In the genomic region with DNA sequence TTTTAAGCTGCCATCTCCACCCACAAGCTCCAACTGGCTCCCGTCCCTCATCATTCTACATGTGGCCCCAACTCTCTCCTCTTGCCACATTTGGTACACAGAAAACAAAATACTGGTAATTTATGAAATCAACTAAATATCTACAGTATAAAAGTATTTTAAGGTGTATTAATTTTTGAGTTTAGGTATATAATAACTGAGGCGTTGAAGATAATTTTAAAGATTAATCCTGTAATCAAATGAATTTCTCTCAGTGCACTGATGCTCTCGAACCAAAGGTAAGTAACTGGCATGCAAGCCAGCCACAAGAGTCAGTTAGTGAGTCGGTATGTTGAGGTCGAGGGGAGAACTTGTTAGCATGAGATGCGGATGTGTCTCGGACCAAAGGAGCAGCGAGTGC, we compare ENCODE assay signal across 4 fruit fly cellular contexts.
TF ChIP-seq lines count a peak whose summit lies in the region.

No protein-coding gene starts in this region.

- no peak for TF ChIP-seq CTCF in whole organism, embryonic (GFP tag; optimal IDR thresholded peaks at IDR 0.05; lab: Kevin White, UChicago)

TF ChIP-seq in whole organism, embryonic, 481 proteins besides CTCF, POLR2A, EP300 and RAD21 (continues in another document):
- TF ChIP-seq Atf-2 (GFP tag; optimal IDR thresholded peaks at IDR 0.05; lab: Kevin White, UChicago) (no peak), CG8388 (GFP tag; optimal IDR thresholded peaks at IDR 0.05; lab: Kevin White, UChicago) (peak; percentile 20), CG10209 (GFP tag; optimal IDR thresholded peaks at IDR 0.05; lab: Kevin White, UChicago) (peak; percentile 6), CG7745 (tag; optimal IDR thresholded peaks at IDR 0.05; lab: Kevin White, UChicago) (no peak), stc (GFP tag; IDR thresholded peaks at IDR 0.05; lab: Robert Waterston, UW) (no peak), Lim3 (GFP tag; IDR thresholded peaks at IDR 0.05; lab: Robert Waterston, UW) (no peak), ranshi (GFP tag; IDR thresholded peaks at IDR 0.05; lab: Robert Waterston, UW) (no peak), kni (GFP tag; optimal IDR thresholded peaks at IDR 0.05; lab: Kevin White, UChicago) (no peak), CG16815 (GFP tag; optimal IDR thresholded peaks at IDR 0.05; lab: Kevin White, UChicago) (peak; percentile 4), CG9932 (GFP tag; IDR thresholded peaks at IDR 0.05; lab: Robert Waterston, UW) (no peak), CG13296 (GFP tag; optimal IDR thresholded peaks at IDR 0.05; lab: Kevin White, UChicago) (no peak), Sox100B (GFP tag; optimal IDR thresholded peaks at IDR 0.05; lab: Kevin White, UChicago) (no peak), Mes4 (GFP tag; optimal IDR thresholded peaks at IDR 0.05; lab: Kevin White, UChicago) (no peak), CG2875 (GFP tag; optimal IDR thresholded peaks at IDR 0.05; lab: Kevin White, UChicago) (peak; percentile 22), ftz-f1 (GFP tag; optimal IDR thresholded peaks at IDR 0.05; lab: Kevin White, UChicago) (no peak), Dp (GFP tag; optimal IDR thresholded peaks at IDR 0.05; lab: Kevin White, UChicago) (no peak), ATbp (GFP tag; optimal IDR thresholded peaks at IDR 0.05; lab: Kevin White, UChicago) (no peak), CG3407 (GFP tag; optimal IDR thresholded peaks at IDR 0.05; lab: Kevin White, UChicago) (no peak), CG4820 (GFP tag; optimal IDR thresholded peaks at IDR 0.05; lab: Kevin White, UChicago) (no peak), CG16779 (GFP tag; IDR thresholded peaks at IDR 0.05; lab: Robert Waterston, UW) (no peak), tup (GFP tag; optimal IDR thresholded peaks at IDR 0.05; lab: Kevin White, UChicago) (no peak), nom (GFP tag; optimal IDR thresholded peaks at IDR 0.05; lab: Kevin White, UChicago) (peak; percentile 62)

TF ChIP-seq in whole organism, prepupa, 60 proteins besides CTCF, POLR2A, EP300 and RAD21 (continues in another document):
- TF ChIP-seq Sox15 (GFP tag; optimal IDR thresholded peaks at IDR 0.05; lab: Kevin White, UChicago), result peak; percentile 56
- peak; percentile 91 for TF ChIP-seq Eip75B (GFP tag; optimal IDR thresholded peaks at IDR 0.05; lab: Kevin White, UChicago)
- peak; percentile 82 for TF ChIP-seq net (GFP tag; optimal IDR thresholded peaks at IDR 0.05; lab: Kevin White, UChicago)
- peak; percentile 63 for TF ChIP-seq Blimp-1 (GFP tag; optimal IDR thresholded peaks at IDR 0.05; lab: Kevin White, UChicago)
- TF ChIP-seq CG6808 (GFP tag; optimal IDR thresholded peaks at IDR 0.05; lab: Kevin White, UChicago), result peak; percentile 81
- no peak for TF ChIP-seq Hr38 (GFP tag; optimal IDR thresholded peaks at IDR 0.05; lab: Kevin White, UChicago)
- peak; percentile 82 to 90 for TF ChIP-seq ss (GFP tag; optimal IDR thresholded peaks at IDR 0.05; lab: Kevin White, UChicago)
- peak; percentile 76 for TF ChIP-seq CG11902 (GFP tag; optimal IDR thresholded peaks at IDR 0.05; lab: Kevin White, UChicago)
- peak; percentile 82 for TF ChIP-seq CG34406 (GFP tag; optimal IDR thresholded peaks at IDR 0.05; lab: Kevin White, UChicago)
- peak; percentile 86 for TF ChIP-seq OdsH (GFP tag; optimal IDR thresholded peaks at IDR 0.05; lab: Kevin White, UChicago)
- TF ChIP-seq fd59A (GFP tag; optimal IDR thresholded peaks at IDR 0.05; lab: Kevin White, UChicago), result peak; percentile 83
- TF ChIP-seq dac (GFP tag; optimal IDR thresholded peaks at IDR 0.05; lab: Kevin White, UChicago), result peak; percentile 20
- TF ChIP-seq CG6276 (GFP tag; optimal IDR thresholded peaks at IDR 0.05; lab: Kevin White, UChicago), result peak; percentile 46
- peak; percentile 64 for TF ChIP-seq CG4318 (GFP tag; optimal IDR thresholded peaks at IDR 0.05; lab: Kevin White, UChicago)
- peak; percentile 76 for TF ChIP-seq eg (GFP tag; IDR thresholded peaks at IDR 0.05; lab: Robert Waterston, UW)
- peak; percentile 89 for TF ChIP-seq topi (GFP tag; optimal IDR thresholded peaks at IDR 0.05; lab: Kevin White, UChicago)
- peak; percentile 85 for TF ChIP-seq Lpt (GFP tag; optimal IDR thresholded peaks at IDR 0.05; lab: Kevin White, UChicago)
- peak; percentile 84 for TF ChIP-seq Sox102F (GFP tag; optimal IDR thresholded peaks at IDR 0.05; lab: Kevin White, UChicago)
- TF ChIP-seq vri (GFP tag; optimal IDR thresholded peaks at IDR 0.05; lab: Kevin White, UChicago), result peak; percentile 63
- TF ChIP-seq CG9139 (GFP tag; optimal IDR thresholded peaks at IDR 0.05; lab: Kevin White, UChicago), result peak; percentile 74
- TF ChIP-seq Hr4 (GFP tag; optimal IDR thresholded peaks at IDR 0.05; lab: Kevin White, UChicago), result peak; percentile 84
- TF ChIP-seq Ets96B (tag; optimal IDR thresholded peaks at IDR 0.05; lab: Kevin White, UChicago), result peak; percentile 90

TF ChIP-seq in whole organism, pupa, 21 proteins besides CTCF, POLR2A, EP300 and RAD21:
- TF ChIP-seq fd96Ca (GFP tag; IDR thresholded peaks at IDR 0.05; lab: Robert Waterston, UW) (no peak; the same call in 2 of the 3 replicates), CG8159 (tag; optimal IDR thresholded peaks at IDR 0.05; lab: Kevin White, UChicago) (peak; percentile 91), CG14655 (GFP tag; optimal IDR thresholded peaks at IDR 0.05; lab: Kevin White, UChicago) (peak; percentile 85), Pif1A (GFP tag; optimal IDR thresholded peaks at IDR 0.05; lab: Kevin White, UChicago) (peak; percentile 85), CG32121 (GFP tag; IDR thresholded peaks at IDR 0.05; lab: Robert Waterston, UW) (peak; percentile 47), CG17806 (tag; optimal IDR thresholded peaks at IDR 0.05; lab: Kevin White, UChicago) (peak; percentile 88), Snoo (tag; optimal IDR thresholded peaks at IDR 0.05; lab: Kevin White, UChicago) (peak; percentile 76), CG12605 (GFP tag; IDR thresholded peaks at IDR 0.05; lab: Robert Waterston, UW) (peak; percentile 68), EcR (GFP tag; optimal IDR thresholded peaks at IDR 0.05; lab: Kevin White, UChicago) (peak; percentile 36), gl (tag; optimal IDR thresholded peaks at IDR 0.05; lab: Kevin White, UChicago) (peak; percentile 77), rn (GFP tag; IDR thresholded peaks at IDR 0.05; lab: Robert Waterston, UW) (0 out of 2 replicates have a peak, but pooled peaks have one; percentile 35), Pif1B (GFP tag; optimal IDR thresholded peaks at IDR 0.05; lab: Kevin White, UChicago) (peak; percentile 88), Ets98B (GFP tag; IDR thresholded peaks at IDR 0.05; lab: Robert Waterston, UW) (peak; percentile 54), CG10348 (GFP tag; IDR thresholded peaks at IDR 0.05; lab: Robert Waterston, UW) (no peak), CG13204 (GFP tag; optimal IDR thresholded peaks at IDR 0.05; lab: Kevin White, UChicago) (peak; percentile 43), D1 (tag; optimal IDR thresholded peaks at IDR 0.05; lab: Kevin White, UChicago) (peak; percentile 71), CG4496 (GFP tag; IDR thresholded peaks at IDR 0.05; lab: Robert Waterston, UW) (peak; percentile 76), CG9948 (tag; optimal IDR thresholded peaks at IDR 0.05; lab: Kevin White, UChicago) (peak; percentile 88), CG8301 (tag; optimal IDR thresholded peaks at IDR 0.05; lab: Kevin White, UChicago) (peak; percentile 83), CG34367 (tag; optimal IDR thresholded peaks at IDR 0.05; lab: Kevin White, UChicago) (peak; percentile 86), CG15710 (tag; optimal IDR thresholded peaks at IDR 0.05; lab: Kevin White, UChicago) (peak; percentile 89)

TF ChIP-seq in whole organism, wandering third instar larva, 38 proteins besides CTCF, POLR2A, EP300 and RAD21 (continues in another document):
- no peak for TF ChIP-seq N (GFP tag; optimal IDR thresholded peaks at IDR 0.05; lab: Kevin White, UChicago)
- peak; percentile 81 for TF ChIP-seq br (GFP tag; optimal IDR thresholded peaks at IDR 0.05; lab: Kevin White, UChicago)
- no peak for TF ChIP-seq dl (GFP tag; optimal IDR thresholded peaks at IDR 0.05; lab: Kevin White, UChicago; ENCODE audit: insufficient read depth in 1 of 2, partially characterized antibody in 2 of 2)
- no peak for TF ChIP-seq pan (optimal IDR thresholded peaks at IDR 0.05; lab: Kevin White, UChicago)
- TF ChIP-seq Sp1 (GFP tag; optimal IDR thresholded peaks at IDR 0.05; lab: Kevin White, UChicago), result peak; percentile 82
- TF ChIP-seq Hr78 (GFP tag; optimal IDR thresholded peaks at IDR 0.05; lab: Kevin White, UChicago), result no peak
- TF ChIP-seq foxo (GFP tag; optimal IDR thresholded peaks at IDR 0.05; lab: Kevin White, UChicago), result peak in 1 of 2 experiments; percentile 77
- TF ChIP-seq jim (GFP tag; optimal IDR thresholded peaks at IDR 0.05; lab: Kevin White, UChicago), result no peak
- TF ChIP-seq fru (GFP tag; optimal IDR thresholded peaks at IDR 0.05; lab: Kevin White, UChicago), result peak; percentile 85
- peak; percentile 71 for TF ChIP-seq Hnf4 (GFP tag; optimal IDR thresholded peaks at IDR 0.05; lab: Kevin White, UChicago)
- no peak for TF ChIP-seq usp (GFP tag; optimal IDR thresholded peaks at IDR 0.05; lab: Kevin White, UChicago)
- no peak for TF ChIP-seq GATAd (GFP tag; optimal IDR thresholded peaks at IDR 0.05; lab: Kevin White, UChicago)
- TF ChIP-seq Myc (optimal IDR thresholded peaks at IDR 0.05; lab: Kevin White, UChicago), result no peak
- no peak for TF ChIP-seq dsf (GFP tag; optimal IDR thresholded peaks at IDR 0.05; lab: Kevin White, UChicago; ENCODE audit: borderline replicate concordance)
- TF ChIP-seq lola (GFP tag; optimal IDR thresholded peaks at IDR 0.05; lab: Kevin White, UChicago), result no peak
- TF ChIP-seq Hr83 (GFP tag; optimal IDR thresholded peaks at IDR 0.05; lab: Kevin White, UChicago; ENCODE audit: poor library complexity, severe bottlenecking), result no peak
- peak; percentile 61 for TF ChIP-seq psq (GFP tag; optimal IDR thresholded peaks at IDR 0.05; lab: Kevin White, UChicago)
- no peak for TF ChIP-seq Abd-B (GFP tag; optimal IDR thresholded peaks at IDR 0.05; lab: Kevin White, UChicago)
- TF ChIP-seq dmrt93B (GFP tag; optimal IDR thresholded peaks at IDR 0.05; lab: Kevin White, UChicago), result peak; percentile 54
- TF ChIP-seq Jra (GFP tag; optimal IDR thresholded peaks at IDR 0.05; lab: Kevin White, UChicago), result no peak
- TF ChIP-seq tai (GFP tag; optimal IDR thresholded peaks at IDR 0.05; lab: Kevin White, UChicago), result peak; percentile 66
- no peak for TF ChIP-seq Vsx2 (GFP tag; optimal IDR thresholded peaks at IDR 0.05; lab: Kevin White, UChicago; ENCODE audit: partially characterized antibody)
- TF ChIP-seq OdsH (GFP tag; optimal IDR thresholded peaks at IDR 0.05; lab: Kevin White, UChicago), result peak; percentile 71
- peak; percentile 73 for TF ChIP-seq rgr (GFP tag; optimal IDR thresholded peaks at IDR 0.05; lab: Kevin White, UChicago)
- peak; percentile 80 for TF ChIP-seq HLH106 (tag; optimal IDR thresholded peaks at IDR 0.05; lab: Kevin White, UChicago)
- TF ChIP-seq Rel (GFP tag; optimal IDR thresholded peaks at IDR 0.05; lab: Kevin White, UChicago), result no peak
- no peak for TF ChIP-seq Rel (tag; optimal IDR thresholded peaks at IDR 0.05; lab: Kevin White, UChicago)
- TF ChIP-seq Dif (GFP tag; optimal IDR thresholded peaks at IDR 0.05; lab: Kevin White, UChicago; ENCODE audit: partially characterized antibody), result no peak
- peak; percentile 64 for TF ChIP-seq CG32264 (GFP tag; optimal IDR thresholded peaks at IDR 0.05; lab: Kevin White, UChicago)

Comparison
In these comparisons a context has a peak if more than half of its experiments do, and no peak if none do; other contexts are left out.
1. Of the 7 proteins assayed by ChIP-seq in both whole organism, embryonic and whole organism, prepupa: peak only in whole organism, embryonic: none; only in whole organism, prepupa: CG16779, CG6854, Gug, Hr39 and Lpt; in both: Blimp-1 and Sox102F; in neither: 0.